Fruit fly (Drosophila melanogaster): ENCODE data around the gene Polr2J.

- TF ChIP-seq CTCF (optimal IDR thresholded peaks at IDR 0.05) (no peak), CG8478 (optimal IDR thresholded peaks at IDR 0.05) (no peak)
Measured at dm6 chr2L:17455823-17456222, 45.6 kb upstream of the Polr2J start, which contains the start of gene SPH93.
